Worm (Caenorhabditis elegans) whole organism, young adult: ENCODE results near the gene prdm-14.

Experiments used
- F22D6.2 ChIP-seq: sonication (generic microtip); optimal IDR thresholded peaks from 2 replicates; lab custom pipeline; 2016; ENCODE audit warnings: mild to moderate bottlenecking, missing genetic modification characterization, missing compliant biosample characterization
- F39B2.1 ChIP-seq: fragments of 200-800 bp; sonication (Bioruptor generic); IDR thresholded peaks from 2 replicates; pipeline ENCODE4 v1.3.6; 2022; ENCODE audit warnings: missing genetic modification reagents, missing genetic modification characterization, missing compliant biosample characterization
- ama-1 ChIP-seq, 3 experiments: fragments of 150-350 bp in 1 of 3; sonication (generic microtip) in 2 of 3; optimal IDR thresholded peaks; 2 replicates each; lab custom pipeline; 2014 to 2018; ENCODE audit warnings: missing biosample characterization in 2 of 3, missing genetic modification characterization in 2 of 3, missing genetic modification reagents in 2 of 3
- dpl-1 ChIP-seq: fragments of 150-350 bp; optimal IDR thresholded peaks from 2 replicates; lab custom pipeline; 2014; ENCODE audit warnings: missing biosample characterization, missing genetic modification reagents, missing genetic modification characterization
- lin-35 ChIP-seq, 3 experiments: fragments of 150-350 bp in 2 of 3; sonication (generic microtip) in 1 of 3; optimal IDR thresholded peaks; 2 replicates each; lab custom pipeline; 2014 to 2018; ENCODE audit warnings: missing biosample characterization in 3 of 3, missing genetic modification characterization in 3 of 3, missing genetic modification reagents in 3 of 3
- nfya-2 ChIP-seq: fragments of 200-800 bp; sonication (Bioruptor generic); IDR thresholded peaks from 2 replicates; pipeline ENCODE4 v1.3.6; 2022; ENCODE audit warnings: missing genetic modification reagents, missing genetic modification characterization, missing compliant biosample characterization
- tlf-1 ChIP-seq: fragments of 200-800 bp; sonication (Bioruptor generic); optimal IDR thresholded peaks from 2 replicates; lab custom pipeline; 2018; ENCODE audit warnings: mild to moderate bottlenecking, missing genetic modification characterization, missing compliant biosample characterization
- ztf-6 ChIP-seq: fragments of 200-800 bp; sonication (Bioruptor generic); IDR thresholded peaks from 2 replicates; pipeline ENCODE4 v1.3.6; 2022; ENCODE audit warnings: missing genetic modification reagents, missing genetic modification characterization, missing compliant biosample characterization

DNA sequence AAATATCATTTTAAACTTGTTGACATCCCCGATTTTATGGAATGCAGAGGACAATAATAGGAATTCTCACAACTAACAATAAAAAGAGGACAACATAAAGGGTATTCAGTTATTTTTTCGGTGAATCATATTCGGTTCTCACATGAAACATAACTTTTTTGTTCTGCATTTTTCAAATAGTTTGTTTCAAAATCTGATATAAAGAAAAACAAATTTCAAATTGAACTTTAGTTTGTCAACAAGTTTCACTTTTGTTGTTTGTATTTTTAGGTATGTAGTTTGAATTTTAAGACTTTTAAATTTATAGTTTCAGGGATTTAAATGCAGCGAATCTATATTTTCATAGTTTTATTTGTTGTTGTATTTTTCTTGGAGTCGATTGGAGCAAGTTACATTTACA lies 16.5 kb downstream of the prdm-14 start, which contains the start of gene F47E1.4:
- TF ChIP-seq ztf-6 (GFP tag; lab: Robert Waterston, UW) (no peak), nfya-2 (no peak), dpl-1 (GFP tag; lab: Kevin White, UChicago) (no peak), tlf-1 (GFP tag; lab: Kevin White, UChicago) (no peak), lin-35 (GFP tag; optimal IDR thresholded peaks at IDR 0.05; lab: Kevin White, UChicago) (no peak), F22D6.2 (no peak), ama-1 (optimal IDR thresholded peaks at IDR 0.05; lab: Kevin White, UChicago) (no peak), ama-1 (GFP tag; optimal IDR thresholded peaks at IDR 0.05; lab: Kevin White, UChicago) (no peak), F39B2.1 (GFP tag; lab: Robert Waterston, UW) (no peak)
